Worm (Caenorhabditis elegans) whole organism, L4 larva: ENCODE results near the gene M03C11.1.

Experiments used
- R02D3.7 ChIP-seq: fragments of 150-350 bp; sonication (generic microtip); optimal IDR thresholded peaks from 3 replicates; lab custom pipeline; 2014; ENCODE audit warnings: missing biosample characterization, missing genetic modification characterization
- Y105C5A.15 ChIP-seq: fragments of 200-800 bp; sonication (Bioruptor generic); IDR thresholded peaks from 2 replicates; pipeline ENCODE4 v1.3.6; 2022; ENCODE audit warnings: missing genetic modification characterization, missing compliant biosample characterization
- Y75B8A.6 ChIP-seq: fragments of 200-800 bp; sonication (Bioruptor generic); IDR thresholded peaks from 2 replicates; pipeline ENCODE4 v1.3.6; 2022; ENCODE audit warnings: missing genetic modification reagents, missing genetic modification characterization, missing compliant biosample characterization
- aha-1 ChIP-seq: fragments of 150-350 bp; peaks from one replicate; lab custom pipeline; 2014; ENCODE audit warnings: missing biosample characterization, missing genetic modification characterization
- aly-2 ChIP-seq: sonication (generic microtip); optimal IDR thresholded peaks from 2 replicates; lab custom pipeline; 2018; ENCODE audit warnings: missing biosample characterization, missing genetic modification characterization
- ama-1 ChIP-seq: fragments of 150-350 bp; optimal IDR thresholded peaks from 2 replicates; lab custom pipeline; 2014; ENCODE audit warnings: inconsistent platforms, mixed read lengths
- ces-1 ChIP-seq: fragments of 150-350 bp; sonication (generic microtip); optimal IDR thresholded peaks from 4 replicates; lab custom pipeline; 2014; ENCODE audit warnings: missing biosample characterization, missing genetic modification reagents, missing genetic modification characterization
- ctbp-1 ChIP-seq: fragments of 200-800 bp; sonication (Bioruptor generic); IDR thresholded peaks from 2 replicates; pipeline ENCODE4 v1.3.6; 2022; ENCODE audit warnings: missing genetic modification reagents, missing genetic modification characterization, missing compliant biosample characterization
- daf-16 ChIP-seq, 3 experiments: sonication (generic microtip); optimal IDR thresholded peaks; 2 replicates each; lab custom pipeline; 2016 to 2017; ENCODE audit warnings: missing genetic modification characterization in 3 of 3, missing genetic modification reagents in 3 of 3, mild to moderate bottlenecking in 2 of 3, missing compliant biosample characterization in 2 of 3, missing biosample characterization in 1 of 3, moderate library complexity in 1 of 3
- dmd-6 ChIP-seq: fragments of 200-800 bp; sonication (Bioruptor generic); IDR thresholded peaks from 2 replicates; pipeline ENCODE4 v1.3.6; 2022; ENCODE audit warnings: missing genetic modification reagents, missing genetic modification characterization, missing compliant biosample characterization
- dmd-9 ChIP-seq: fragments of 200-800 bp; sonication (Bioruptor generic); IDR thresholded peaks from 2 replicates; pipeline ENCODE4 v1.3.6; 2022; ENCODE audit warnings: missing genetic modification reagents, missing genetic modification characterization, missing compliant biosample characterization
- duxl-1 ChIP-seq: sonication (generic microtip); optimal IDR thresholded peaks from 2 replicates; lab custom pipeline; 2016; ENCODE audit warnings: mild to moderate bottlenecking, missing genetic modification characterization, moderate library complexity, missing compliant biosample characterization; ENCODE audit not compliant: poor library complexity
- dve-1 ChIP-seq: sonication (generic microtip); optimal IDR thresholded peaks from 2 replicates; lab custom pipeline; 2017; ENCODE audit warnings: antibody characterized with exemption, mild to moderate bottlenecking, missing genetic modification characterization, missing compliant biosample characterization; ENCODE audit not compliant: insufficient read depth
- egl-43 ChIP-seq: fragments of 200-800 bp; sonication (Bioruptor generic); IDR thresholded peaks from 2 replicates; pipeline ENCODE4 v1.3.6; 2022; ENCODE audit warnings: missing genetic modification reagents, missing genetic modification characterization, missing compliant biosample characterization
- hlh-11 ChIP-seq: fragments of 200-800 bp; sonication (Bioruptor generic); optimal IDR thresholded peaks from 2 replicates; lab custom pipeline; 2018; ENCODE audit warnings: mild to moderate bottlenecking, missing genetic modification characterization, missing compliant biosample characterization
- hlh-30 ChIP-seq: sonication (generic microtip); optimal IDR thresholded peaks from 2 replicates; lab custom pipeline; 2017; ENCODE audit warnings: antibody characterized with exemption, mild to moderate bottlenecking, missing genetic modification characterization, missing compliant biosample characterization; ENCODE audit not compliant: insufficient read depth
- hmg-1.1 ChIP-seq: fragments of 200-800 bp; sonication (Bioruptor generic); IDR thresholded peaks from 2 replicates; pipeline ENCODE4 v1.3.6; 2022; ENCODE audit warnings: missing genetic modification reagents, missing genetic modification characterization, missing compliant biosample characterization
- lim-7 ChIP-seq: fragments of 200-800 bp; sonication (Bioruptor generic); IDR thresholded peaks from 2 replicates; pipeline ENCODE4 v1.3.6; 2022; ENCODE audit warnings: missing genetic modification characterization, missing compliant biosample characterization
- lin-1 ChIP-seq: fragments of 200-800 bp; sonication (Bioruptor generic); IDR thresholded peaks from 2 replicates; pipeline ENCODE4 v1.3.6; 2022; ENCODE audit warnings: missing genetic modification reagents, missing genetic modification characterization, missing compliant biosample characterization
- lin-29 ChIP-seq: fragments of 200-800 bp; sonication (Bioruptor generic); IDR thresholded peaks from 2 replicates; pipeline ENCODE4 v1.3.6; 2022; ENCODE audit warnings: missing genetic modification reagents, missing genetic modification characterization, missing compliant biosample characterization
- lin-39 ChIP-seq: fragments of 150-350 bp; optimal IDR thresholded peaks from 2 replicates; lab custom pipeline; 2014; ENCODE audit warnings: missing biosample characterization, missing genetic modification reagents, missing genetic modification characterization
- lir-3 ChIP-seq: sonication (generic microtip); optimal IDR thresholded peaks from 2 replicates; lab custom pipeline; 2016; ENCODE audit warnings: mild to moderate bottlenecking, missing genetic modification characterization, missing compliant biosample characterization
- lsy-2 ChIP-seq, 2 experiments: fragments of 150-350 bp in 1 of 2; sonication (generic microtip) in 1 of 2; optimal IDR thresholded peaks; 2 replicates each; lab custom pipeline; 2014 to 2017; ENCODE audit warnings: missing biosample characterization in 2 of 2, missing genetic modification characterization in 2 of 2
- madf-5 ChIP-seq, 2 experiments: fragments of 200-800 bp; sonication (Bioruptor generic); IDR thresholded peaks; 2 replicates each; pipeline ENCODE4 v1.3.6; 2022; ENCODE audit warnings: missing compliant biosample characterization in 2 of 2, missing genetic modification characterization in 2 of 2
- mdl-1 ChIP-seq, 2 experiments: fragments of 150-350 bp in 1 of 2; sonication (generic microtip) in 1 of 2; optimal IDR thresholded peaks; 2 replicates each; lab custom pipeline; 2014 to 2017; ENCODE audit warnings: missing biosample characterization in 2 of 2, missing genetic modification characterization in 2 of 2
- mep-1 ChIP-seq: fragments of 150-350 bp; sonication (generic microtip); optimal IDR thresholded peaks from 3 replicates; lab custom pipeline; 2014; ENCODE audit warnings: missing biosample characterization, missing genetic modification characterization
- mes-2 ChIP-seq: sonication (generic microtip); optimal IDR thresholded peaks from 2 replicates; lab custom pipeline; 2016; ENCODE audit warnings: missing genotype, mild to moderate bottlenecking, missing genetic modification characterization, missing compliant biosample characterization; ENCODE audit not compliant: poor library complexity, severe bottlenecking
- mxl-2 ChIP-seq: fragments of 200-800 bp; sonication (Bioruptor generic); conservative IDR thresholded peaks from 2 replicates; pipeline ENCODE4 v1.3.6; 2022; ENCODE audit warnings: missing genetic modification reagents, missing genetic modification characterization, missing compliant biosample characterization
- mxl-3 ChIP-seq: fragments of 200-800 bp; sonication (Bioruptor generic); optimal IDR thresholded peaks from 2 replicates; lab custom pipeline; 2018; ENCODE audit warnings: mild to moderate bottlenecking, missing genetic modification characterization, missing compliant biosample characterization
- nhr-10 ChIP-seq: fragments of 150-350 bp; optimal IDR thresholded peaks from 2 replicates; lab custom pipeline; 2014; ENCODE audit warnings: missing biosample characterization, missing genetic modification characterization
- nhr-102 ChIP-seq: sonication (generic microtip); optimal IDR thresholded peaks from 2 replicates; lab custom pipeline; 2016; ENCODE audit warnings: mild to moderate bottlenecking, missing genetic modification characterization, moderate library complexity, missing compliant biosample characterization
- nhr-111 ChIP-seq: fragments of 200-800 bp; sonication (Bioruptor generic); optimal IDR thresholded peaks from 2 replicates; lab custom pipeline; 2018; ENCODE audit warnings: mild to moderate bottlenecking, missing genetic modification characterization, missing compliant biosample characterization
- nhr-237 ChIP-seq: sonication (generic microtip); optimal IDR thresholded peaks from 2 replicates; lab custom pipeline; 2017; ENCODE audit warnings: missing biosample characterization, missing genetic modification characterization
- nhr-28 ChIP-seq: fragments of 150-350 bp; optimal IDR thresholded peaks from 2 replicates; lab custom pipeline; 2014; ENCODE audit warnings: missing biosample characterization, missing genetic modification characterization
- nhr-48 ChIP-seq: sonication (generic microtip); optimal IDR thresholded peaks from 2 replicates; lab custom pipeline; 2016; ENCODE audit warnings: mild to moderate bottlenecking, missing genetic modification characterization, missing compliant biosample characterization
- nhr-76 ChIP-seq: fragments of 150-350 bp; optimal IDR thresholded peaks from 2 replicates; lab custom pipeline; 2014; ENCODE audit warnings: missing biosample characterization, missing genetic modification characterization
- nhr-77 ChIP-seq: fragments of 150-350 bp; optimal IDR thresholded peaks from 2 replicates; lab custom pipeline; 2014; ENCODE audit warnings: missing biosample characterization, missing genetic modification characterization
- php-3 ChIP-seq: fragments of 200-800 bp; sonication (Bioruptor generic); IDR thresholded peaks from 2 replicates; pipeline ENCODE4 v1.3.6; 2022; ENCODE audit warnings: missing genetic modification reagents, missing genetic modification characterization, missing compliant biosample characterization
- pqm-1 ChIP-seq: sonication (generic microtip); optimal IDR thresholded peaks from 2 replicates; lab custom pipeline; 2017; ENCODE audit warnings: missing biosample characterization, missing genetic modification characterization
- skn-1 ChIP-seq: fragments of 150-350 bp; optimal IDR thresholded peaks from 2 replicates; lab custom pipeline; 2014; ENCODE audit warnings: missing biosample characterization, missing genetic modification characterization
- tra-1 ChIP-seq: fragments of 200-800 bp; sonication (Bioruptor generic); IDR thresholded peaks from 2 replicates; pipeline ENCODE4 v1.3.6; 2022; ENCODE audit warnings: missing genetic modification reagents, missing genetic modification characterization, missing compliant biosample characterization
- unc-39 ChIP-seq: sonication (generic microtip); optimal IDR thresholded peaks from 2 replicates; lab custom pipeline; 2017; ENCODE audit warnings: missing biosample characterization, missing genetic modification characterization
- unc-62 ChIP-seq, 3 experiments: fragments of 150-350 bp in 1 of 3; sonication (generic microtip); optimal IDR thresholded peaks in 2 of 3; peaks in 1 of 3; 1 replicate in 1 of 3; 2 replicates in 2 of 3; lab custom pipeline; 2014 to 2017; ENCODE audit warnings: missing biosample characterization in 3 of 3, missing genetic modification characterization in 3 of 3, missing genetic modification reagents in 3 of 3, missing genotype in 1 of 3
- zfp-3 ChIP-seq: fragments of 200-800 bp; sonication (Bioruptor generic); conservative IDR thresholded peaks from 2 replicates; pipeline ENCODE4 v1.3.6; 2022; ENCODE audit warnings: missing genetic modification reagents, missing genetic modification characterization, missing compliant biosample characterization
- zip-11 ChIP-seq: fragments of 200-800 bp; sonication (Bioruptor generic); IDR thresholded peaks from 2 replicates; pipeline ENCODE4 v1.3.6; 2022; ENCODE audit warnings: missing genetic modification characterization, missing compliant biosample characterization

The M03C11.1 gene

DNA sequence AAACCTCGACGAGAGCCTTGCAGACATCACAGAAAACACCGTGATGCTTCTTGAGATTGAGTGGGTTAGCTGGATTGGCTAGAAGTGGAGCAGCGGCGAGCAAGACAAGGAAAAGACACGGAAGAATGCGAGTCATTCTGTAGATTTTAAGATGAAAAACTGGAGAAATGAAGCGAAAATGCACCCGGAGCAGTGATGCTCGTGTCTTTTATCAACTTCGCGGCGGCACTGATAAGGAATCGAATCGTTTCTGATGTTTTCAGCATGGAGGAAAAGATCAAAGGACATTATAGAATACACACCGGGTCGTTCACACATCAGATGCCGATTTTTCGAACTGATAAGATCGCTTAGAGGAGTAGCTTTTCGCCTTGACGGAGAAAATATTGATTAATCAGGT lies 40.5 kb downstream of the M03C11.1 start, which contains the start of gene spp-1:
TSS of gene spp-1 (minus strand) at position 287 of the 400 bp plus-strand sequence.
- TF ChIP-seq ces-1 (GFP tag; lab: Kevin White, UChicago): no peak
- TF ChIP-seq hlh-30: peak; percentile 43
- peak; percentile 57 for TF ChIP-seq nhr-48 (tag; lab: Kevin White, UChicago)
- no peak for TF ChIP-seq lir-3 (tag; lab: Kevin White, UChicago)
- TF ChIP-seq nhr-10 (tag; lab: Kevin White, UChicago): peak; percentile 17
- peak; percentile 86 for TF ChIP-seq pqm-1 (tag; lab: Kevin White, UChicago)
- TF ChIP-seq dmd-6 (GFP tag; lab: Robert Waterston, UW): peak; percentile 67
- TF ChIP-seq lin-39: no peak
- TF ChIP-seq mep-1 (tag; lab: Kevin White, UChicago): peak; percentile 41
- TF ChIP-seq aly-2 (tag; lab: Kevin White, UChicago): no peak
- no peak for TF ChIP-seq hmg-1.1
- TF ChIP-seq daf-16 (GFP tag; optimal IDR thresholded peaks at IDR 0.05; lab: Kevin White, UChicago): no peak
- peak; percentile 87 for TF ChIP-seq daf-16 (tag; optimal IDR thresholded peaks at IDR 0.05; lab: Kevin White, UChicago)
- TF ChIP-seq hlh-11 (tag; lab: Kevin White, UChicago): peak; percentile 84
- no peak for TF ChIP-seq tra-1 (GFP tag; lab: Robert Waterston, UW)
- TF ChIP-seq nhr-77 (tag; lab: Kevin White, UChicago): peak; percentile 4
- peak; percentile 58 for TF ChIP-seq nhr-28 (tag; lab: Kevin White, UChicago)
- peak; percentile 27 for TF ChIP-seq mes-2 (tag; lab: Kevin White, UChicago)
- TF ChIP-seq nhr-102: peak; percentile 22
- TF ChIP-seq lsy-2 (tag; optimal IDR thresholded peaks at IDR 0.05; lab: Kevin White, UChicago): peak in 1 of 2 experiments; percentile 30
- no peak for TF ChIP-seq mxl-3
- TF ChIP-seq aha-1 (tag; lab: Kevin White, UChicago): peak; percentile 76
- TF ChIP-seq mdl-1 (tag; optimal IDR thresholded peaks at IDR 0.05; lab: Kevin White, UChicago): peak in 1 of 2 experiments; percentile 13
- no peak for TF ChIP-seq php-3 (GFP tag; lab: Robert Waterston, UW)
- no peak for TF ChIP-seq nhr-237
- peak; percentile 81 for TF ChIP-seq ama-1 (lab: Kevin White, UChicago)
- no peak for TF ChIP-seq nhr-76 (tag; lab: Kevin White, UChicago)
- TF ChIP-seq dve-1 (tag; lab: Kevin White, UChicago): peak; percentile 90
- TF ChIP-seq ctbp-1 (GFP tag; lab: Robert Waterston, UW): no peak

DNA sequence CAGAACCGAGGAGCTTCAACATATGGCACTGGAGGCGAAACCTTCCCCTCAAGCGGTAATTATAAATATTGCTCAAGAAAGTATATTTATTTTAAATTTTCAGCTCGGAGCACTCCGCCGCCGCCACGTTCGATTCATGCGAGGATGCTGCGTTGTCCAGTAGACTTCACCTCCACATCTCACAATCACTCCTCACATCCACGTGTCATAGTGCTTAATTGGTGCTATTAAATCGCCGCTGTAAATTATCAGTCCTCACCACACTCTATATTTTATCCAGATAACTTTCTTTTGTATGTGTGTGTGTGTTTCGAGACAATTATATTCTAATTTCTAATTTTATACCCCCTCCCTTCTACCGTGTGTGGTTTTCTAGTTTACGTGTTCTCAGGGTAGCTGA lies 41.3 kb downstream of the M03C11.1 start:
- TF ChIP-seq nhr-111 (GFP tag; lab: Kevin White, UChicago) (no peak), ces-1 (GFP tag; lab: Kevin White, UChicago) (no peak), Y75B8A.6 (GFP tag; lab: Robert Waterston, UW) (no peak), madf-5 (GFP tag; IDR thresholded peaks at IDR 0.05; lab: Robert Waterston, UW) (no peak), mep-1 (tag; lab: Kevin White, UChicago) (no peak), R02D3.7 (tag; lab: Kevin White, UChicago) (no peak), unc-39 (tag; lab: Kevin White, UChicago) (no peak), lir-3 (tag; lab: Kevin White, UChicago) (no peak), aha-1 (tag; lab: Kevin White, UChicago) (peak; percentile 83), duxl-1 (tag; lab: Kevin White, UChicago) (peak; percentile 32), mxl-2 (GFP tag; lab: Robert Waterston, UW) (no peak), unc-62 (GFP tag; optimal IDR thresholded peaks at IDR 0.05 in 1 of 2; lab: Kevin White, UChicago) (no peak), unc-62 (tag; optimal IDR thresholded peaks at IDR 0.05; lab: Kevin White, UChicago) (no peak), lin-29 (GFP tag; lab: Robert Waterston, UW) (no peak), lim-7 (GFP tag; lab: Robert Waterston, UW) (no peak), skn-1 (tag; lab: Kevin White, UChicago) (no peak), lin-1 (GFP tag; lab: Robert Waterston, UW) (no peak), egl-43 (GFP tag; lab: Robert Waterston, UW) (no peak), nhr-77 (tag; lab: Kevin White, UChicago) (peak; percentile 34), daf-16 (GFP tag; optimal IDR thresholded peaks at IDR 0.05; lab: Kevin White, UChicago) (peak in 1 of 2 experiments; percentile 6), daf-16 (tag; optimal IDR thresholded peaks at IDR 0.05; lab: Kevin White, UChicago) (peak; percentile 63), dmd-9 (GFP tag; lab: Robert Waterston, UW) (no peak), tra-1 (GFP tag; lab: Robert Waterston, UW) (no peak), zip-11 (GFP tag; lab: Robert Waterston, UW) (no peak), Y105C5A.15 (GFP tag; lab: Robert Waterston, UW) (no peak), dve-1 (tag; lab: Kevin White, UChicago) (peak; percentile 60), zfp-3 (GFP tag; lab: Robert Waterston, UW) (0 out of 2 replicates have a peak, but pooled peaks have one; percentile 49)
